Fruit fly (Drosophila melanogaster) whole organism, embryonic: ENCODE results near the gene CG12016.
A peak's percentile ranks its signal among the peaks of the same experiment; 100 is the strongest.

Source experiments
- CG11085 ChIP-seq: fragments of 200-800 bp; sonication (Bioruptor generic); IDR thresholded peaks from 2 replicates; pipeline ENCODE4 v1.3.6; 2022; ENCODE audit warnings: missing biosample characterization, missing genetic modification characterization
- CG11696 ChIP-seq: fragments of 200-800 bp; sonication (Bioruptor generic); IDR thresholded peaks from 2 replicates; pipeline ENCODE4 v1.3.6; 2022; ENCODE audit warnings: missing biosample characterization, missing genetic modification characterization
- CG13296 ChIP-seq: fragments of 200-800 bp; sonication (Bioruptor generic); optimal IDR thresholded peaks from 3 replicates; lab custom pipeline; 2018; ENCODE audit warnings: missing biosample characterization, mild to moderate bottlenecking, missing genetic modification characterization
- CG15514 ChIP-seq: fragments of 200-800 bp; sonication (Bioruptor generic); optimal IDR thresholded peaks from 3 replicates; lab custom pipeline; 2017; ENCODE audit warnings: missing biosample characterization, missing genetic modification characterization, mild to moderate bottlenecking, moderate library complexity, missing genetic modification reagents
- CG17612 ChIP-seq: fragments of 200-800 bp; sonication (Bioruptor generic); IDR thresholded peaks from 2 replicates; pipeline ENCODE4 v1.3.6; 2022; ENCODE audit warnings: missing biosample characterization, missing genetic modification characterization
- CG2120 ChIP-seq: fragments of 200-800 bp; sonication (Bioruptor generic); optimal IDR thresholded peaks from 3 replicates; lab custom pipeline; 2016; ENCODE audit warnings: missing biosample characterization, missing genetic modification characterization
- CG2202 ChIP-seq: fragments of 200-800 bp; sonication (Bioruptor generic); optimal IDR thresholded peaks from 2 replicates; lab custom pipeline; 2018; ENCODE audit warnings: missing biosample characterization, mild to moderate bottlenecking, missing genetic modification characterization
- CG32772 ChIP-seq: fragments of 200-800 bp; sonication (Bioruptor generic); IDR thresholded peaks from 2 replicates; pipeline ENCODE4 v1.3.6; 2022; ENCODE audit warnings: missing biosample characterization, missing genetic modification characterization
- CG3407 ChIP-seq: fragments of 200-800 bp; sonication (Bioruptor generic); optimal IDR thresholded peaks from 2 replicates; lab custom pipeline; 2018; ENCODE audit warnings: missing biosample characterization, mild to moderate bottlenecking, missing genetic modification characterization
- CG34224 ChIP-seq: fragments of 200-800 bp; sonication (Bioruptor generic); IDR thresholded peaks from 3 replicates; pipeline ENCODE4 v1.3.6; 2022; ENCODE audit warnings: missing biosample characterization, missing genetic modification characterization; ENCODE audit not compliant: partially characterized antibody
- CG34376 ChIP-seq: fragments of 200-800 bp; sonication (Bioruptor generic); optimal IDR thresholded peaks from 2 replicates; lab custom pipeline; 2018; ENCODE audit warnings: missing biosample characterization, mild to moderate bottlenecking, missing genetic modification characterization
- CG6254 ChIP-seq: fragments of 200-800 bp; sonication (Bioruptor generic); optimal IDR thresholded peaks from 3 replicates; lab custom pipeline; 2017; ENCODE audit warnings: mild to moderate bottlenecking, missing biosample characterization, missing genetic modification reagents, missing genetic modification characterization
- CG7372 ChIP-seq: fragments of 200-800 bp; sonication (Bioruptor generic); IDR thresholded peaks from 2 replicates; pipeline ENCODE4 v1.3.6; 2022; ENCODE audit warnings: missing biosample characterization, missing genetic modification characterization
- CG7987 ChIP-seq: fragments of 200-800 bp; sonication (Bioruptor generic); optimal IDR thresholded peaks from 2 replicates; lab custom pipeline; 2018; ENCODE audit warnings: missing biosample characterization, mild to moderate bottlenecking, missing genetic modification characterization, moderate library complexity
- CG9797 ChIP-seq: fragments of 200-800 bp; sonication (Bioruptor generic); optimal IDR thresholded peaks from 3 replicates; lab custom pipeline; 2018; ENCODE audit warnings: missing biosample characterization, mild to moderate bottlenecking, missing genetic modification characterization
- CrebB ChIP-seq: fragments of 200-800 bp; sonication (Bioruptor generic); optimal IDR thresholded peaks from 3 replicates; lab custom pipeline; 2018; ENCODE audit warnings: missing biosample characterization, mild to moderate bottlenecking, missing genetic modification characterization
- Dad ChIP-seq: fragments of 200-800 bp; sonication (Bioruptor generic); optimal IDR thresholded peaks from 3 replicates; lab custom pipeline; 2016; ENCODE audit warnings: missing biosample characterization, missing genetic modification characterization
- Dp ChIP-seq: fragments of 200-800 bp; sonication (Bioruptor generic); optimal IDR thresholded peaks from 2 replicates; lab custom pipeline; 2018; ENCODE audit warnings: missing biosample characterization, mild to moderate bottlenecking, missing genetic modification characterization, moderate library complexity
- ERR ChIP-seq: fragments of 200-800 bp; sonication (Bioruptor generic); optimal IDR thresholded peaks from 2 replicates; lab custom pipeline; 2016; ENCODE audit warnings: missing biosample characterization, missing genetic modification characterization
- Fer2 ChIP-seq: fragments of 200-800 bp; sonication (Bioruptor generic); optimal IDR thresholded peaks from 2 replicates; lab custom pipeline; 2018; ENCODE audit warnings: missing biosample characterization, mild to moderate bottlenecking, missing genetic modification characterization, moderate library complexity
- HLH4C ChIP-seq: fragments of 200-800 bp; sonication (Bioruptor generic); IDR thresholded peaks from 3 replicates; pipeline ENCODE4 v1.3.6; 2022; ENCODE audit warnings: missing biosample characterization, missing genetic modification characterization; ENCODE audit not compliant: partially characterized antibody
- Hr78 ChIP-seq, 2 experiments: fragments of 200-800 bp in 1 of 2; fragments of >200 bp in 1 of 2; sonication (Bioruptor generic) in 1 of 2; optimal IDR thresholded peaks; 2 replicates each; lab custom pipeline; 2017 to 2019; ENCODE audit warnings: missing biosample characterization in 2 of 2, missing genetic modification characterization in 2 of 2, mild to moderate bottlenecking in 1 of 2, moderate library complexity in 1 of 2
- Pdp1 ChIP-seq, 2 experiments: fragments of 200-800 bp; sonication (Bioruptor generic); optimal IDR thresholded peaks; 3 replicates each; lab custom pipeline; 2016; ENCODE audit warnings: missing biosample characterization in 2 of 2, missing genetic modification characterization in 2 of 2, mild to moderate bottlenecking in 1 of 2, moderate library complexity in 1 of 2
- Sox102F ChIP-seq: fragments of 200-800 bp; sonication (Bioruptor generic); optimal IDR thresholded peaks from 2 replicates; lab custom pipeline; 2018; ENCODE audit warnings: missing biosample characterization, mild to moderate bottlenecking, missing genetic modification characterization, moderate library complexity
- TFAM ChIP-seq: fragments of 200-800 bp; sonication (Bioruptor generic); optimal IDR thresholded peaks from 2 replicates; lab custom pipeline; 2017; ENCODE audit warnings: missing biosample characterization, missing genetic modification characterization, inconsistent platforms
- ash1 ChIP-seq: fragments of 200-800 bp; sonication (Bioruptor generic); optimal IDR thresholded peaks from 2 replicates; lab custom pipeline; 2018; ENCODE audit warnings: missing biosample characterization, mild to moderate bottlenecking, missing genetic modification characterization
- chm ChIP-seq: fragments of 200-800 bp; sonication (Bioruptor generic); IDR thresholded peaks from 2 replicates; pipeline ENCODE4 v1.3.6; 2022; ENCODE audit warnings: missing biosample characterization, missing genetic modification characterization
- ci ChIP-seq: fragments of 200-800 bp; sonication (Bioruptor generic); IDR thresholded peaks from 3 replicates; pipeline ENCODE4 v1.3.6; 2022; ENCODE audit warnings: missing biosample characterization, missing genetic modification characterization
- emc ChIP-seq: fragments of 200-800 bp; sonication (Bioruptor generic); optimal IDR thresholded peaks from 2 replicates; lab custom pipeline; 2016; ENCODE audit warnings: missing biosample characterization, missing genetic modification characterization
- eyg ChIP-seq: fragments of 200-800 bp; sonication (Bioruptor generic); optimal IDR thresholded peaks from 3 replicates; lab custom pipeline; 2016; ENCODE audit warnings: missing biosample characterization, missing genetic modification characterization
- inv ChIP-seq: fragments of 200-800 bp; sonication (Bioruptor generic); IDR thresholded peaks from 2 replicates; pipeline ENCODE4 v1.3.6; 2022; ENCODE audit warnings: missing biosample characterization, missing genetic modification characterization; ENCODE audit not compliant: partially characterized antibody
- kah ChIP-seq: fragments of 200-800 bp; sonication (Bioruptor generic); optimal IDR thresholded peaks from 2 replicates; lab custom pipeline; 2018; ENCODE audit warnings: missing biosample characterization, mild to moderate bottlenecking, missing genetic modification characterization
- org-1 ChIP-seq: fragments of 200-800 bp; sonication (Bioruptor generic); optimal IDR thresholded peaks from 2 replicates; lab custom pipeline; 2017; ENCODE audit warnings: missing biosample characterization, missing genetic modification characterization
- otp ChIP-seq: fragments of 200-800 bp; sonication (Bioruptor generic); IDR thresholded peaks from 3 replicates; pipeline ENCODE4, ENCODE4 v1.3.6; 2022; ENCODE audit warnings: missing biosample characterization, missing genetic modification characterization
- pan ChIP-seq, 4 experiments: fragments of >200 bp in 3 of 4; fragments of 200-800 bp in 1 of 4; sonication (Bioruptor generic) in 1 of 4; optimal IDR thresholded peaks in 3 of 4; IDR thresholded peaks in 1 of 4; 2 replicates each; pipeline versions ENCODE4 v1.3.6 to Lab custom; 2017 to 2022; ENCODE audit warnings: missing biosample characterization in 2 of 4, missing genetic modification characterization in 2 of 4, mixed read lengths in 1 of 4
- phol ChIP-seq: fragments of 200-800 bp; sonication (Bioruptor generic); optimal IDR thresholded peaks from 3 replicates; lab custom pipeline; 2018; ENCODE audit warnings: missing biosample characterization, mild to moderate bottlenecking, missing genetic modification characterization, moderate library complexity
- ranshi ChIP-seq: fragments of 200-800 bp; sonication (Bioruptor generic); IDR thresholded peaks from 2 replicates; pipeline ENCODE4 v1.3.6; 2022; ENCODE audit warnings: missing biosample characterization, missing genetic modification characterization
- rib ChIP-seq: fragments of 200-800 bp; sonication (Bioruptor generic); IDR thresholded peaks from 2 replicates; pipeline ENCODE4 v1.3.6; 2022; ENCODE audit warnings: missing biosample characterization, missing genetic modification characterization
- schlank ChIP-seq: fragments of 200-800 bp; sonication (Bioruptor generic); optimal IDR thresholded peaks from 2 replicates; lab custom pipeline; 2018; ENCODE audit warnings: missing biosample characterization, mild to moderate bottlenecking, missing genetic modification characterization
- shn ChIP-seq: fragments of 200-800 bp; sonication (Bioruptor generic); optimal IDR thresholded peaks from 3 replicates; lab custom pipeline; 2016; ENCODE audit warnings: missing biosample characterization, missing genetic modification characterization
- sna ChIP-seq: fragments of 200-800 bp; sonication (Bioruptor generic); IDR thresholded peaks from 2 replicates; pipeline ENCODE4 v1.3.6; 2022; ENCODE audit warnings: missing biosample characterization, missing genetic modification characterization; ENCODE audit not compliant: partially characterized antibody
- sob ChIP-seq: fragments of 200-800 bp; sonication (Bioruptor generic); IDR thresholded peaks from 2 replicates; pipeline ENCODE4 v1.3.6; 2022; ENCODE audit warnings: missing biosample characterization, missing genetic modification characterization
- trh ChIP-seq: fragments of 200-800 bp; sonication (Bioruptor generic); optimal IDR thresholded peaks from 2 replicates; lab custom pipeline; 2016; ENCODE audit warnings: missing biosample characterization, missing genetic modification characterization
- unc-4 ChIP-seq: fragments of 200-800 bp; sonication (Bioruptor generic); IDR thresholded peaks from 2 replicates; pipeline ENCODE4 v1.3.6; 2022; ENCODE audit warnings: missing biosample characterization, missing genetic modification characterization; ENCODE audit not compliant: partially characterized antibody
- vvl ChIP-seq: fragments of 200-800 bp; sonication (Bioruptor generic); IDR thresholded peaks from 2 replicates; pipeline ENCODE4 v1.3.6; 2022; ENCODE audit warnings: missing biosample characterization, missing genetic modification characterization
- wek ChIP-seq: fragments of 200-800 bp; sonication (Bioruptor generic); optimal IDR thresholded peaks from 3 replicates; lab custom pipeline; 2018; ENCODE audit warnings: missing biosample characterization, mild to moderate bottlenecking, missing genetic modification characterization, moderate library complexity
- zen2 ChIP-seq: fragments of 200-800 bp; sonication (Bioruptor generic); IDR thresholded peaks from 3 replicates; pipeline ENCODE4 v1.3.6; 2022; ENCODE audit warnings: missing biosample characterization, missing genetic modification characterization; ENCODE audit not compliant: partially characterized antibody

The CG12016 gene

DNA sequence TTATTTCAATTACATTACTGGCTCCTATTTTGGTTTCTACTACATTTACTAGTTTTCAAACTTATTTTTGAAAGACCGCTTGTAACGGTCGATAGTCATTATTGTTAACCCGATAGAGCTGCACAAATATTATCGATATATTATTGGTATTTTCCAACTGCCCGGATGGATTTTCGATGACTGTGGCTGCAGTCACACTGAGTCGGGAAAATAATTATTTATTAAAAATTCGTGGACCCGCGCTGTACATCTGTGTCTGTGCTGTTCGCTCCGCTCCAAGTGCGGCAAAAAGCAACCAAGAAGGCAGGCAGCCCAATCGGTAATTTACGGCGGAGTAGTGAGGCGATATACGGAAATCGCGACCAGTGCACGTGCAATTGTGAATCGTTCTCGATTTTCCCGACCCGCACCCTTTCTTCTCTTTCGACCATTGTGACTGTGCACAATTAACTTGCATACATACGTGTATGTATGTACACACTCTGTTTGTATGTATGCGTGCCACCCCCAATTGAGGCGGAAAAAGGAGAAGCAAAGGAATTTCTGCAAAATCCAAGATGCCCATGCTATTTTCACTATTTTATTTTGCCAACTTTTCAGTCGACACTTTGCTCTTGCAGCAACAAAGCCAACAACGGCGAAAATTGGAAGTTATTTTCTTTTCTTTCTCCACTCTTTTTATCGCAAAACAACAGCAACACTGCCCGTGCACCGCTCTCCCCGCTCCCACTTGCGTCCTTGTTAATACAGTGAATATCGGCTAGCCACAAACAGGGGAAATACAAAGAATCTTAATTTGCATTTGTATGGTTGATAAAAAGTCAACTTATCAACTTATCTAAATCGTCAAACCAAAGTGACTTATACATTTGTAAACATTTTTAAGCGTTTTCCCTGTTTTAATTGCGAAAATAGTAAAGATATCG lies 15.6 kb upstream of the CG12016 start, which contains the start of gene ZnT63C (continued):
- TF ChIP-seq eyg (no peak), rib (GFP tag; lab: Robert Waterston, UW) (0 out of 2 replicates have a peak, but pooled peaks have one; percentile 16), chm (GFP tag; lab: Robert Waterston, UW) (peak; percentile 72), wek (GFP tag; lab: Kevin White, UChicago) (peak; percentile 6), schlank (tag; lab: Kevin White, UChicago) (no peak), Dad (no peak), CG17612 (GFP tag; lab: Robert Waterston, UW) (no peak), CG2120 (GFP tag; lab: Kevin White, UChicago) (no peak), Hr78 (GFP tag; optimal IDR thresholded peaks at IDR 0.05; lab: Kevin White, UChicago) (no peak), Sox102F (GFP tag; lab: Kevin White, UChicago) (no peak), otp (GFP tag; lab: Robert Waterston, UW) (peak; percentile 26; the same call in 1 of the 3 replicates), CG2202 (tag; lab: Kevin White, UChicago) (no peak), CG7372 (GFP tag; lab: Robert Waterston, UW) (no peak), trh (GFP tag; lab: Kevin White, UChicago) (no peak), Fer2 (no peak), CG9797 (GFP tag; lab: Kevin White, UChicago) (peak; percentile 82), ranshi (GFP tag; lab: Robert Waterston, UW) (no peak), unc-4 (GFP tag; lab: Robert Waterston, UW) (peak; percentile 78), sna (GFP tag; lab: Robert Waterston, UW) (peak; percentile 62), Dp (GFP tag; lab: Kevin White, UChicago) (peak; percentile 54), vvl (GFP tag; lab: Robert Waterston, UW) (peak; percentile 57), pan (optimal IDR thresholded peaks at IDR 0.05; lab: Kevin White, UChicago) (no peak), pan (GFP tag; optimal IDR thresholded peaks at IDR 0.05 in 1 of 2, IDR thresholded peaks at IDR 0.05 in 1 of 2) (peak in 1 of 2 experiments; percentile 10), CG6254 (GFP tag; lab: Kevin White, UChicago) (no peak), kah (no peak), CG34224 (GFP tag; lab: Robert Waterston, UW) (peak; percentile 86), TFAM (GFP tag; lab: Kevin White, UChicago) (no peak), inv (peak; percentile 41), CG34376 (peak; percentile 36), org-1 (no peak), shn (no peak), ci (peak; percentile 77; the same call in 2 of the 3 replicates), Pdp1 (GFP tag; optimal IDR thresholded peaks at IDR 0.05; lab: Kevin White, UChicago) (no peak), ERR (GFP tag; lab: Kevin White, UChicago) (no peak), CG13296 (GFP tag; lab: Kevin White, UChicago) (no peak), CG3407 (GFP tag; lab: Kevin White, UChicago) (no peak), CrebB (tag; lab: Kevin White, UChicago) (peak; percentile 6), CG7987 (no peak), ash1 (GFP tag; lab: Kevin White, UChicago) (no peak), phol (no peak), CG11696 (no peak), zen2 (GFP tag; lab: Robert Waterston, UW) (peak; percentile 82), emc (GFP tag; lab: Kevin White, UChicago) (no peak), HLH4C (GFP tag; lab: Robert Waterston, UW) (peak; percentile 97), sob (no peak), CG32772 (GFP tag; lab: Robert Waterston, UW) (no peak), CG11085 (GFP tag; lab: Robert Waterston, UW) (no peak), CG15514 (no peak)
